Worm (Caenorhabditis elegans) whole organism, L2 larva: ENCODE results near the gene H10E21.5.

ENCODE experiments used
- ama-1 ChIP-seq: fragments of 150-350 bp; optimal IDR thresholded peaks from 2 replicates; lab custom pipeline; 2018; ENCODE audit warnings: inconsistent platforms
- blmp-1 ChIP-seq: sonication (generic microtip); optimal IDR thresholded peaks from 2 replicates; lab custom pipeline; 2017; ENCODE audit warnings: missing genetic modification characterization, mild to moderate bottlenecking, missing compliant biosample characterization, antibody characterized with exemption, moderate library complexity; ENCODE audit not compliant: insufficient read depth
- elt-3 ChIP-seq: sonication (generic microtip); optimal IDR thresholded peaks from 2 replicates; lab custom pipeline; 2017; ENCODE audit warnings: missing biosample characterization, missing genetic modification characterization
- lin-13 ChIP-seq: fragments of 150-350 bp; optimal IDR thresholded peaks from 2 replicates; lab custom pipeline; 2014; ENCODE audit warnings: missing biosample characterization, missing genetic modification reagents, missing genetic modification characterization
- nhr-12 ChIP-seq: fragments of 150-350 bp; optimal IDR thresholded peaks from 2 replicates; lab custom pipeline; 2014; ENCODE audit warnings: missing biosample characterization, missing genetic modification characterization
- snpc-4 ChIP-seq: fragments of 150-350 bp; optimal IDR thresholded peaks from 2 replicates; lab custom pipeline; 2014; ENCODE audit warnings: missing biosample characterization, missing genetic modification characterization
- unc-55 ChIP-seq: fragments of 150-350 bp; sonication (generic microtip); optimal IDR thresholded peaks from 3 replicates; lab custom pipeline; 2014; ENCODE audit warnings: missing biosample characterization, missing genetic modification reagents, missing genetic modification characterization
- unc-62 ChIP-seq: fragments of 150-350 bp; optimal IDR thresholded peaks from 2 replicates; lab custom pipeline; 2014; ENCODE audit warnings: missing biosample characterization, missing genetic modification reagents, missing genetic modification characterization
- zag-1 ChIP-seq: fragments of 150-350 bp; optimal IDR thresholded peaks from 2 replicates; lab custom pipeline; 2014; ENCODE audit warnings: missing biosample characterization, missing genetic modification characterization
- ztf-4 ChIP-seq: fragments of 150-350 bp; optimal IDR thresholded peaks from 2 replicates; lab custom pipeline; 2014; ENCODE audit warnings: missing biosample characterization, missing genetic modification characterization

DNA sequence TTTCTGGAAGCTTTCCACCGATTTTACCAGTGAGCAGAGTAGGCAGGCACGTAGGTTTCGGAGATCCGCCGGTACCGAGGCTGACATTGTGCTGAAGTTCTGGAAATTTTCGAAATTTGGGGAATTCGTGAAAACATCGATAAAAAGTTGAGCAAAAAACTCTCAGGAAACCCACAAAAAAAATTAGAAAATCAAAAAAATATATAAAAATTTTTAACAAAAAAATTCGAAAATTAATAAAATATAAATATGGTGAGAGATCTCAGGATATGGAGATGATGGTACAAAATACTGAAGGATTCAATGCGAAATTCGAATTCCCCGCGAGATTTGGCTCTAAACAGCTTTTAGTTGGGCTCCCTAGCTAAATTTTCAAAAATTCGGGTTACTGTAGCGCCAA is 45.9 kb upstream of the H10E21.5 start, which contains the start of gene spt-4:
- TF ChIP-seq ama-1 (lab: Kevin White, UChicago) (no peak), nhr-12 (no peak), ztf-4 (tag; lab: Kevin White, UChicago) (no peak), unc-55 (GFP tag; lab: Kevin White, UChicago) (no peak), elt-3 (tag; lab: Kevin White, UChicago) (no peak), snpc-4 (no peak), zag-1 (tag; lab: Kevin White, UChicago) (no peak), unc-62 (GFP tag; lab: Kevin White, UChicago) (no peak), blmp-1 (tag; lab: Kevin White, UChicago) (no peak), lin-13 (no peak)
